Worm (Caenorhabditis elegans) whole organism, young adult: ENCODE data around the gene erh-2.

ENCODE experiments used
- F37B4.10 ChIP-seq: fragments of 200-800 bp; sonication (Bioruptor generic); IDR thresholded peaks from 2 replicates; pipeline ENCODE4 v1.3.6; 2022; ENCODE audit warnings: missing genetic modification characterization, missing compliant biosample characterization
- F55B11.4 ChIP-seq: sonication (generic microtip); optimal IDR thresholded peaks from 2 replicates; lab custom pipeline; 2016; ENCODE audit warnings: missing compliant biosample characterization, missing genetic modification characterization, borderline replicate concordance; ENCODE audit not compliant: insufficient read depth
- F57C9.4 ChIP-seq: sonication (generic microtip); optimal IDR thresholded peaks from 2 replicates; lab custom pipeline; 2017; ENCODE audit warnings: mild to moderate bottlenecking, missing genetic modification characterization, missing compliant biosample characterization
- T07F8.4 ChIP-seq: sonication (generic microtip); optimal IDR thresholded peaks from 2 replicates; lab custom pipeline; 2016; ENCODE audit warnings: mild to moderate bottlenecking, missing genetic modification characterization, moderate library complexity, missing compliant biosample characterization
- Y56A3A.18 ChIP-seq: fragments of 200-800 bp; sonication (Bioruptor generic); IDR thresholded peaks from 2 replicates; pipeline ENCODE4 v1.3.6; 2022; ENCODE audit warnings: missing genetic modification reagents, missing genetic modification characterization, missing compliant biosample characterization
- ama-1 ChIP-seq, 3 experiments: fragments of 150-350 bp in 1 of 3; sonication (generic microtip) in 2 of 3; optimal IDR thresholded peaks; 2 replicates each; lab custom pipeline; 2014 to 2018; ENCODE audit warnings: missing biosample characterization in 2 of 3, missing genetic modification characterization in 2 of 3, missing genetic modification reagents in 2 of 3
- aptf-2 ChIP-seq: fragments of 200-800 bp; sonication (Bioruptor generic); conservative IDR thresholded peaks from 2 replicates; pipeline ENCODE4 v1.3.6; 2022; ENCODE audit warnings: missing genetic modification reagents, missing genetic modification characterization, missing compliant biosample characterization
- atf-7 ChIP-seq: sonication (generic microtip); optimal IDR thresholded peaks from 2 replicates; lab custom pipeline; 2017; ENCODE audit warnings: mild to moderate bottlenecking, missing genetic modification characterization, missing compliant biosample characterization
- attf-5 ChIP-seq: fragments of 200-800 bp; sonication (Bioruptor generic); optimal IDR thresholded peaks from 2 replicates; lab custom pipeline; 2018; ENCODE audit warnings: mild to moderate bottlenecking, missing genetic modification characterization, missing compliant biosample characterization
- attf-6 ChIP-seq: fragments of 200-800 bp; sonication (Bioruptor generic); IDR thresholded peaks from 2 replicates; pipeline ENCODE4 v1.3.6; 2022; ENCODE audit warnings: missing genetic modification reagents, missing genetic modification characterization, missing compliant biosample characterization
- cebp-1 ChIP-seq, 2 experiments: fragments of 200-800 bp in 1 of 2; sonication (Bioruptor generic) in 1 of 2; sonication (generic microtip) in 1 of 2; IDR thresholded peaks in 1 of 2; optimal IDR thresholded peaks in 1 of 2; 2 replicates each; pipeline versions ENCODE4 v1.3.6 to Lab custom; 2017 to 2022; ENCODE audit warnings: missing compliant biosample characterization in 2 of 2, missing genetic modification characterization in 2 of 2, mild to moderate bottlenecking in 1 of 2, missing genetic modification reagents in 1 of 2, moderate library complexity in 1 of 2
- ceh-27 ChIP-seq: fragments of 200-800 bp; sonication (Bioruptor generic); optimal IDR thresholded peaks from 2 replicates; lab custom pipeline; 2018; ENCODE audit warnings: mild to moderate bottlenecking, missing genetic modification characterization, moderate library complexity, missing compliant biosample characterization
- ceh-40 ChIP-seq: fragments of 200-800 bp; sonication (Bioruptor generic); IDR thresholded peaks from 2 replicates; pipeline ENCODE4 v1.3.6; 2022; ENCODE audit warnings: missing genetic modification characterization, missing compliant biosample characterization
- dox-1 ChIP-seq: fragments of 200-800 bp; sonication (Bioruptor generic); IDR thresholded peaks from 2 replicates; pipeline ENCODE4 v1.3.6; 2022; ENCODE audit warnings: missing genetic modification reagents, missing genetic modification characterization, missing compliant biosample characterization
- dpff-1 ChIP-seq: sonication (generic microtip); optimal IDR thresholded peaks from 2 replicates; lab custom pipeline; 2017; ENCODE audit warnings: mild to moderate bottlenecking, missing genetic modification characterization, missing compliant biosample characterization
- efl-1 ChIP-seq: fragments of 150-350 bp; optimal IDR thresholded peaks from 2 replicates; lab custom pipeline; 2014; ENCODE audit warnings: missing biosample characterization, missing genetic modification reagents, missing genetic modification characterization
- egl-18 ChIP-seq: fragments of 200-800 bp; sonication (Bioruptor generic); IDR thresholded peaks from 2 replicates; pipeline ENCODE4 v1.3.6; 2022; ENCODE audit warnings: missing genetic modification reagents, missing genetic modification characterization, missing compliant biosample characterization
- egrh-3 ChIP-seq: fragments of 200-800 bp; sonication (Bioruptor generic); IDR thresholded peaks from 2 replicates; pipeline ENCODE4 v1.3.6; 2022; ENCODE audit warnings: missing genetic modification reagents, missing genetic modification characterization, missing compliant biosample characterization
- hmg-1.2 ChIP-seq: fragments of 200-800 bp; sonication (Bioruptor generic); IDR thresholded peaks from 2 replicates; pipeline ENCODE4 v1.3.6; 2022; ENCODE audit warnings: missing genetic modification reagents, missing genetic modification characterization, missing compliant biosample characterization
- hsf-1 ChIP-seq: fragments of 200-800 bp; sonication (Bioruptor generic); IDR thresholded peaks from 2 replicates; pipeline ENCODE4 v1.3.6; 2022; ENCODE audit warnings: missing genetic modification reagents, missing genetic modification characterization, missing compliant biosample characterization
- let-526 ChIP-seq: fragments of 200-800 bp; sonication (Bioruptor generic); IDR thresholded peaks from 2 replicates; pipeline ENCODE4 v1.3.6; 2022; ENCODE audit warnings: missing genetic modification reagents, missing genetic modification characterization, missing compliant biosample characterization
- lsl-1 ChIP-seq: fragments of 200-800 bp; sonication (Bioruptor generic); optimal IDR thresholded peaks from 2 replicates; lab custom pipeline; 2018; ENCODE audit warnings: mild to moderate bottlenecking, missing genetic modification characterization, moderate library complexity, missing compliant biosample characterization
- lsy-27 ChIP-seq: sonication (generic microtip); optimal IDR thresholded peaks from 2 replicates; lab custom pipeline; 2017; ENCODE audit warnings: missing genetic modification characterization, mild to moderate bottlenecking, missing compliant biosample characterization, antibody characterized with exemption, missing genotype, borderline replicate concordance; ENCODE audit not compliant: insufficient read depth
- madf-8 ChIP-seq: fragments of 200-800 bp; sonication (Bioruptor generic); conservative IDR thresholded peaks from 2 replicates; pipeline ENCODE4 v1.3.6; 2022; ENCODE audit warnings: missing genetic modification reagents, missing genetic modification characterization, missing compliant biosample characterization
- mes-4 ChIP-seq: sonication (generic microtip); optimal IDR thresholded peaks from 2 replicates; lab custom pipeline; 2016; ENCODE audit warnings: missing genotype, missing genetic modification characterization, missing compliant biosample characterization
- nhr-120 ChIP-seq: fragments of 200-800 bp; sonication (Bioruptor generic); IDR thresholded peaks from 2 replicates; pipeline ENCODE4 v1.3.6; 2022; ENCODE audit warnings: missing genetic modification characterization, missing compliant biosample characterization
- nhr-80 ChIP-seq: sonication (generic microtip); optimal IDR thresholded peaks from 2 replicates; lab custom pipeline; 2016; ENCODE audit warnings: missing genetic modification characterization, missing compliant biosample characterization
- nhr-90 ChIP-seq: sonication (generic microtip); optimal IDR thresholded peaks from 2 replicates; lab custom pipeline; 2016; ENCODE audit warnings: missing genotype, mild to moderate bottlenecking, missing genetic modification characterization, missing compliant biosample characterization
- pbrm-1 ChIP-seq: fragments of 200-800 bp; sonication (Bioruptor generic); IDR thresholded peaks from 2 replicates; pipeline ENCODE4 v1.3.6; 2022; ENCODE audit warnings: missing genetic modification reagents, missing genetic modification characterization, missing compliant biosample characterization
- pha-4 ChIP-seq: fragments of 150-350 bp; sonication (generic microtip); optimal IDR thresholded peaks from 2 replicates; lab custom pipeline; 2014; ENCODE audit warnings: missing biosample characterization, missing genetic modification reagents, missing genetic modification characterization
- rpc-1 ChIP-seq, 2 experiments: fragments of 150-350 bp in 1 of 2; sonication (generic microtip) in 1 of 2; optimal IDR thresholded peaks; 2 replicates each; lab custom pipeline; 2014 to 2018; ENCODE audit warnings: missing biosample characterization in 1 of 2, missing genetic modification characterization in 1 of 2, missing genetic modification reagents in 1 of 2, missing genotype in 1 of 2
- sea-2 ChIP-seq: fragments of 200-800 bp; sonication (Bioruptor generic); IDR thresholded peaks from 2 replicates; pipeline ENCODE4 v1.3.6; 2022; ENCODE audit warnings: missing genetic modification characterization, missing compliant biosample characterization
- snpc-3.4 ChIP-seq: sonication (generic microtip); optimal IDR thresholded peaks from 2 replicates; lab custom pipeline; 2017; ENCODE audit warnings: missing genetic modification characterization, mild to moderate bottlenecking, missing compliant biosample characterization, antibody characterized with exemption, moderate library complexity, missing genotype, missing genetic modification reagents
- snpc-4 ChIP-seq, 5 experiments: fragments of 150-350 bp in 1 of 5; sonication (generic microtip) in 4 of 5; optimal IDR thresholded peaks; 2 replicates each; lab custom pipeline; 2014 to 2018; ENCODE audit warnings: missing genetic modification characterization in 5 of 5, missing biosample characterization in 3 of 5, antibody characterized with exemption in 2 of 5, mild to moderate bottlenecking in 2 of 5, missing compliant biosample characterization in 2 of 5, missing genotype in 2 of 5, moderate library complexity in 2 of 5, missing genetic modification reagents in 1 of 5
- tbp1 ChIP-seq: fragments of 200-800 bp; sonication (Bioruptor generic); optimal IDR thresholded peaks from 2 replicates; lab custom pipeline; 2018; ENCODE audit warnings: mild to moderate bottlenecking, missing genetic modification characterization, missing compliant biosample characterization
- unc-130 ChIP-seq: sonication (generic microtip); optimal IDR thresholded peaks from 2 replicates; lab custom pipeline; 2016; ENCODE audit warnings: missing genetic modification reagents, missing genetic modification characterization, missing compliant biosample characterization
- zfh-2 ChIP-seq: fragments of 200-800 bp; sonication (Bioruptor generic); conservative IDR thresholded peaks from 2 replicates; pipeline ENCODE4 v1.3.6; 2022; ENCODE audit warnings: missing genetic modification reagents, missing genetic modification characterization, missing compliant biosample characterization
- zim-3 ChIP-seq: sonication (generic microtip); optimal IDR thresholded peaks from 2 replicates; lab custom pipeline; 2017; ENCODE audit warnings: mild to moderate bottlenecking, missing genetic modification characterization, moderate library complexity, missing compliant biosample characterization
- ztf-26 ChIP-seq: sonication (generic microtip); optimal IDR thresholded peaks from 2 replicates; lab custom pipeline; 2017; ENCODE audit warnings: missing genetic modification characterization, missing compliant biosample characterization
- ztf-28 ChIP-seq: fragments of 200-800 bp; sonication (Bioruptor generic); IDR thresholded peaks from 2 replicates; pipeline ENCODE4 v1.3.6; 2022; ENCODE audit warnings: missing genetic modification reagents, missing genetic modification characterization, missing compliant biosample characterization

The erh-2 gene

ce11 chrIII:4560393-4560890, 32.6 kb upstream of the erh-2 start (continued):
- TF ChIP-seq unc-130 (GFP tag; lab: Kevin White, UChicago) (peak; percentile 3), ztf-28 (GFP tag; lab: Robert Waterston, UW) (no peak), ama-1 (optimal IDR thresholded peaks at IDR 0.05; lab: Kevin White, UChicago) (no peak), ama-1 (GFP tag; optimal IDR thresholded peaks at IDR 0.05; lab: Kevin White, UChicago) (no peak), nhr-80 (tag; lab: Kevin White, UChicago) (peak; percentile 70), zfh-2 (GFP tag; lab: Robert Waterston, UW) (peak; percentile 87), hsf-1 (no peak; the same call in 1 of the 2 replicates), hmg-1.2 (GFP tag; lab: Robert Waterston, UW) (peak; percentile 94), ztf-26 (tag; lab: Kevin White, UChicago) (peak; percentile 16), rpc-1 (optimal IDR thresholded peaks at IDR 0.05; lab: Kevin White, UChicago) (no peak), rpc-1 (tag; optimal IDR thresholded peaks at IDR 0.05; lab: Kevin White, UChicago) (no peak), pbrm-1 (peak; percentile 72), attf-5 (GFP tag; lab: Kevin White, UChicago) (peak; percentile 35), lsy-27 (tag; lab: Kevin White, UChicago) (no peak), dox-1 (GFP tag; lab: Robert Waterston, UW) (peak; percentile 71), egl-18 (GFP tag; lab: Robert Waterston, UW) (no peak), tbp1 (GFP tag; lab: Kevin White, UChicago) (peak; percentile 17), snpc-4 (GFP tag; optimal IDR thresholded peaks at IDR 0.05; lab: Kevin White, UChicago) (no peak), snpc-4 (tag; optimal IDR thresholded peaks at IDR 0.05; lab: Kevin White, UChicago) (peak in 2 of 4 experiments; percentile 6 to 10)

ce11 chrIII:4561286-4561685, 31.7 kb upstream of the erh-2 start:
- no peak for TF ChIP-seq zfh-2 (GFP tag; lab: Robert Waterston, UW)
- peak; percentile 43 for TF ChIP-seq nhr-80 (tag; lab: Kevin White, UChicago)
- no peak for TF ChIP-seq F55B11.4 (tag; lab: Kevin White, UChicago)
- TF ChIP-seq atf-7 (tag; lab: Kevin White, UChicago), result no peak
- TF ChIP-seq, all 124 proteins: peak for 1

- no peak for TF ChIP-seq nhr-120 (GFP tag; lab: Robert Waterston, UW)
- peak; percentile 62 for TF ChIP-seq zfh-2 (GFP tag; lab: Robert Waterston, UW)
- TF ChIP-seq snpc-3.4, result no peak
- no peak for TF ChIP-seq T07F8.4 (tag; lab: Kevin White, UChicago)
- no peak for TF ChIP-seq dpff-1 (tag; lab: Kevin White, UChicago)
- TF ChIP-seq F55B11.4 (tag; lab: Kevin White, UChicago), result no peak
- TF ChIP-seq nhr-80 (tag; lab: Kevin White, UChicago), result peak; percentile 48
- no peak for TF ChIP-seq ceh-27
- TF ChIP-seq let-526, result no peak
- TF ChIP-seq ceh-40 (GFP tag; lab: Robert Waterston, UW), result no peak
- TF ChIP-seq sea-2 (GFP tag; lab: Robert Waterston, UW), result no peak
- TF ChIP-seq pha-4 (tag; lab: Kevin White, UChicago), result no peak
- TF ChIP-seq zim-3 (tag; lab: Kevin White, UChicago), result no peak
- no peak for TF ChIP-seq mes-4 (tag; lab: Kevin White, UChicago)
- TF ChIP-seq aptf-2 (GFP tag; lab: Robert Waterston, UW), result no peak
- no peak for TF ChIP-seq pbrm-1
- TF ChIP-seq egl-18 (GFP tag; lab: Robert Waterston, UW), result no peak
- TF ChIP-seq lsl-1 (GFP tag; lab: Kevin White, UChicago), result no peak
- no peak for TF ChIP-seq attf-6 (GFP tag; lab: Robert Waterston, UW)
- no peak for TF ChIP-seq Y56A3A.18
- TF ChIP-seq cebp-1 (GFP tag; IDR thresholded peaks at IDR 0.05; lab: Robert Waterston, UW), result no peak
- TF ChIP-seq cebp-1 (tag; optimal IDR thresholded peaks at IDR 0.05; lab: Kevin White, UChicago), result peak; percentile 34
- no peak for TF ChIP-seq efl-1
- no peak for TF ChIP-seq snpc-4 (GFP tag; optimal IDR thresholded peaks at IDR 0.05; lab: Kevin White, UChicago)
- TF ChIP-seq snpc-4 (tag; optimal IDR thresholded peaks at IDR 0.05; lab: Kevin White, UChicago), result no peak
- 0 out of 2 replicates have a peak, but pooled peaks have one; percentile 11 for TF ChIP-seq egrh-3
- TF ChIP-seq nhr-90, result no peak
- no peak for TF ChIP-seq madf-8
- TF ChIP-seq F37B4.10 (GFP tag; lab: Robert Waterston, UW), result no peak
- TF ChIP-seq hmg-1.2 (GFP tag; lab: Robert Waterston, UW), result peak; percentile 76; the same call in 1 of the 2 replicates
- no peak for TF ChIP-seq F57C9.4
Observed at ce11 chrIII:4562070-4562788, 30.8 kb upstream of the erh-2 start, which contains the start of gene pan-1. Gene pan-1 (plus strand): TSS chrIII:4562738.
